Fruit fly (Drosophila melanogaster) whole organism, adult: ENCODE results near the gene ftz.

Experiments
- CG11617 ChIP-seq: fragments of 200-800 bp; sonication (Bioruptor generic); optimal IDR thresholded peaks from 2 replicates; lab custom pipeline; 2017; ENCODE audit warnings: mild to moderate bottlenecking, missing biosample characterization, missing genetic modification reagents, missing genetic modification characterization
- CG12768 ChIP-seq: fragments of 200-800 bp; sonication (Bioruptor generic); optimal IDR thresholded peaks from 2 replicates; lab custom pipeline; 2017; ENCODE audit warnings: missing biosample characterization, missing genetic modification characterization, mild to moderate bottlenecking, moderate library complexity, missing genetic modification reagents
- CG14711 ChIP-seq: fragments of 200-800 bp; sonication (Bioruptor generic); optimal IDR thresholded peaks from 2 replicates; lab custom pipeline; 2018; ENCODE audit warnings: missing biosample characterization, mild to moderate bottlenecking, missing genetic modification characterization, moderate library complexity
- CG1620 ChIP-seq: fragments of 200-800 bp; sonication (Bioruptor generic); optimal IDR thresholded peaks from 2 replicates; lab custom pipeline; 2016; ENCODE audit warnings: missing biosample characterization, missing genetic modification characterization
- CG33017 ChIP-seq: fragments of 200-800 bp; sonication (Bioruptor generic); optimal IDR thresholded peaks from 2 replicates; lab custom pipeline; 2018; ENCODE audit warnings: missing biosample characterization, mild to moderate bottlenecking, missing genetic modification characterization, moderate library complexity
- CG5204 ChIP-seq: fragments of 200-800 bp; sonication (Bioruptor generic); optimal IDR thresholded peaks from 2 replicates; lab custom pipeline; 2016; ENCODE audit warnings: missing biosample characterization, missing genetic modification characterization
- CG7045 ChIP-seq: fragments of 200-800 bp; sonication (Bioruptor generic); optimal IDR thresholded peaks from 2 replicates; lab custom pipeline; 2017; ENCODE audit warnings: missing biosample characterization, mild to moderate bottlenecking, missing genetic modification characterization
- CG7101 ChIP-seq: fragments of 200-800 bp; sonication (Bioruptor generic); optimal IDR thresholded peaks from 2 replicates; lab custom pipeline; 2018; ENCODE audit warnings: missing biosample characterization, mild to moderate bottlenecking, missing genetic modification characterization, moderate library complexity
- Clk ChIP-seq: fragments of 200-800 bp; sonication (Bioruptor generic); optimal IDR thresholded peaks from 2 replicates; lab custom pipeline; 2017; ENCODE audit warnings: missing biosample characterization, missing genetic modification characterization
- Crg-1 ChIP-seq: fragments of 200-800 bp; sonication (Bioruptor generic); optimal IDR thresholded peaks from 2 replicates; lab custom pipeline; 2016; ENCODE audit warnings: missing biosample characterization, missing genetic modification characterization
- Hr96 ChIP-seq: fragments of 200-800 bp; sonication (Bioruptor generic); optimal IDR thresholded peaks from 2 replicates; lab custom pipeline; 2016; ENCODE audit warnings: missing biosample characterization, missing genetic modification characterization
- Mnt ChIP-seq: fragments of 200-800 bp; sonication (Bioruptor generic); optimal IDR thresholded peaks from 2 replicates; lab custom pipeline; 2016; ENCODE audit warnings: missing biosample characterization, mild to moderate bottlenecking, missing genetic modification characterization
- bab1 ChIP-seq: fragments of 200-800 bp; sonication (Bioruptor generic); optimal IDR thresholded peaks from 3 replicates; lab custom pipeline; 2019; ENCODE audit warnings: missing biosample characterization, mild to moderate bottlenecking, missing genetic modification characterization, moderate library complexity
- cic ChIP-seq: fragments of 200-800 bp; sonication (Bioruptor generic); optimal IDR thresholded peaks from 2 replicates; lab custom pipeline; 2017; ENCODE audit warnings: missing biosample characterization, mild to moderate bottlenecking, missing genetic modification characterization, moderate library complexity
- cnc ChIP-seq, 2 experiments: fragments of >200 bp; optimal IDR thresholded peaks; 2 replicates each; lab custom pipeline; 2017
- kay ChIP-seq: fragments of 200-800 bp; sonication (Bioruptor generic); peaks from one replicate; lab custom pipeline; 2016; ENCODE audit warnings: missing biosample characterization, missing genetic modification characterization, borderline replicate concordance
- ovo ChIP-seq: fragments of 200-800 bp; sonication (Bioruptor generic); optimal IDR thresholded peaks from 2 replicates; lab custom pipeline; 2016; ENCODE audit warnings: missing biosample characterization, missing genetic modification characterization
- pad ChIP-seq: fragments of 200-800 bp; sonication (Bioruptor generic); optimal IDR thresholded peaks from 3 replicates; lab custom pipeline; 2017; ENCODE audit warnings: missing biosample characterization, missing genetic modification characterization, mild to moderate bottlenecking, moderate library complexity, missing genetic modification reagents
- tj ChIP-seq: fragments of 200-800 bp; sonication (Bioruptor generic); optimal IDR thresholded peaks from 3 replicates; lab custom pipeline; 2017; ENCODE audit warnings: missing biosample characterization, mild to moderate bottlenecking, missing genetic modification characterization, moderate library complexity
- toe ChIP-seq: fragments of 200-800 bp; sonication (Bioruptor generic); optimal IDR thresholded peaks from 2 replicates; lab custom pipeline; 2016; ENCODE audit warnings: missing biosample characterization, missing genetic modification characterization

ftz gene

DNA sequence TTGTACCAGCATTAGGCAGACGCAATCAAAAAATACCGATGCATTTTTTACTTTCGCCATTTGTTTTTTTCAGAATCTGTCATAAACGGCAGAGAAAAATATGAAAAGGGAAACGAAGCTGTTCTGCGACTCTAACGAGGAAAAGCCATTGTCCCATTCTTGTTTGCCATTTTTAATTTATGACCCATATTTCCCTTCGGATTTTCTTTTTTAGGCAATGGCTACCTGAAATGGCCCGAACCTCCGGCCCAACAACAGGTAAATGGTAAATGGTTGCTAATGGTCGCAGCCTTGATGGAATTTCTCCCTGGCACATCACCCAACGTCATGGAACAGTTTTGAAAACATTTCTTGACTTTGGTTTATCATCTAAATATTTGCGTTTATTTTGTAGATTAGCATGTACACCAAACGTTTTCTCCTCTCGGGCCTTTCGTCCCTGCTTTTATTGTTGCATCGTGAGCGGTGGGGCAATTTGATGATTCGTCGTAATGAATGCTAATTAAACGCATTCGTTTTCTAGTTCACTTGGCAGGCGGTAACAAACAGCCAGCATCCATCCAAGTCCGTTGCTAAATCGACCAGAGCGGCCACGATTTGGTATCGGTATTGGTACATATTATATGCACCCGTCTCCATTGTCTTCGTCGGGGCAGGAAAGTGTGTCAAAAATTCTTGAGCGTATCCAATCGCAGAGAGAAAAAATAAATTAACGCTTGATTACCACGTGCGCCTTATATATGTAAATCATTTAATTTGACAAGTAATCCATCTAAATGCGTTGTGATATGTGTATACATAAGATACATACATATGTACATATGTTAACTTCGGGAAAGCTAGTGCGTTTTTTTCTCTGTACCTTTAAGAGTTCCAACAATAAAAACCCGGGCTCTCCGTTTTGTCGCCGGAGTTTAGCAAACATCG, 45.9 kb upstream of the ftz start:
- TF ChIP-seq kay (peak; percentile 43), Mnt (GFP tag; lab: Kevin White, UChicago) (no peak)

- TF ChIP-seq CG7101 (tag; lab: Kevin White, UChicago) (no peak), tj (GFP tag; lab: Kevin White, UChicago) (no peak), CG11617 (GFP tag; lab: Kevin White, UChicago) (no peak), Clk (no peak), bab1 (GFP tag; lab: Kevin White, UChicago) (no peak), CG12768 (GFP tag; lab: Kevin White, UChicago) (no peak), cnc (optimal IDR thresholded peaks at IDR 0.05; lab: Kevin White, UChicago) (no peak), Crg-1 (GFP tag; lab: Kevin White, UChicago) (no peak), CG7045 (GFP tag; lab: Kevin White, UChicago) (no peak), toe (GFP tag; lab: Kevin White, UChicago) (no peak), CG5204 (GFP tag; lab: Kevin White, UChicago) (no peak), kay (no peak), CG1620 (no peak), pad (GFP tag; lab: Kevin White, UChicago) (no peak), Hr96 (GFP tag; lab: Kevin White, UChicago) (no peak), CG33017 (tag; lab: Kevin White, UChicago) (no peak), Mnt (GFP tag; lab: Kevin White, UChicago) (no peak)
Observed at dm6 chr3R:6818904-6819595, 45.1 kb upstream of the ftz start.

- TF ChIP-seq kay: peak; percentile 2
Observed at dm6 chr3R:6822864-6823263, 41.3 kb upstream of the ftz start.

DNA sequence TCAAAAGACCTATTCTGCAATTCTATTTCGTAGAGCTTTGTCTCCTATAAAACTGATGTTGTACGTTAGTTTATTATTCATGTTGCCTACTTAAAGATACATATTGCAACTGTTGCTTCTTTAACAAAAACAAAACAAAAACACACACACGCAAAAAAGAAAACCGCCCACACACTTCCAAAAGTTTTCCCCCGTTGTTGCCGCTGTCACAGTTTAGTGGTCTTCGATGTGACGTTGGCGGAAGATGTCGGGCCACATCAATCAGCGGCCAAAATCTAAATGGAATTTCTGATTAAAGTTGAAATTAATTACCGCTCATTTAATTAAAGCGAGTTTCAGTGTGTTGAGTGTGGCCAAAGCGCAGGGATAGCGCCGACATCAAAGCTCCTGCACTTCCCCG, 37.3 kb upstream of the ftz start:
- no peak for TF ChIP-seq kay
- TF ChIP-seq CG5204 (GFP tag; lab: Kevin White, UChicago): no peak
- no peak for TF ChIP-seq cnc (optimal IDR thresholded peaks at IDR 0.05; lab: Kevin White, UChicago)
- no peak for TF ChIP-seq CG1620
- no peak for TF ChIP-seq cic (GFP tag; lab: Kevin White, UChicago)
- no peak for TF ChIP-seq Clk
- no peak for TF ChIP-seq CG33017 (tag; lab: Kevin White, UChicago)
- no peak for TF ChIP-seq Hr96 (GFP tag; lab: Kevin White, UChicago)
- no peak for TF ChIP-seq CG7045 (GFP tag; lab: Kevin White, UChicago)

- TF ChIP-seq CG7101 (tag; lab: Kevin White, UChicago) (no peak), kay (no peak), Clk (no peak), CG5204 (GFP tag; lab: Kevin White, UChicago) (no peak), Mnt (GFP tag; lab: Kevin White, UChicago) (no peak), CG7045 (GFP tag; lab: Kevin White, UChicago) (no peak), CG33017 (tag; lab: Kevin White, UChicago) (no peak), bab1 (GFP tag; lab: Kevin White, UChicago) (no peak), cnc (optimal IDR thresholded peaks at IDR 0.05; lab: Kevin White, UChicago) (no peak)
Observed at dm6 chr3R:6828272-6828671, 35.9 kb upstream of the ftz start.

DNA sequence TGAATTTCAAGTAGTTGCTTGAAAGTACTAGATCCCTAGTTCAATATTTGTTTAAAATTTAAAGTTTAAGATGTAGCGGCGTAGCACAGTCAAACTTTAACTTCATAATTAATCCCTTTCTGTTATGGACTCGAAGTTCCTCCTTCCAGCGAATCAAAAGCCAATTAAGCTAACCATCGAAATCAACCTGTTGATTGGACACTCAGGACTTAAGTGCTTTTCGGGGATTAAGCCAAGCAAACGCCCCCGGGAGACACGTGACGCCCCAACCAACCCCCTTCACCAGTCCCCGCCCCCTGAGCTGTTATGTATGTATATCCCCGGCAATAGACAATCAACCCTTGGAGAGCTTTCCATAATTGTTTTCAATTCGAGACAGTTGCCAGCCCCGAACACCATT, 32.4 kb upstream of the ftz start:
- TF ChIP-seq cic (GFP tag; lab: Kevin White, UChicago) (no peak), Mnt (GFP tag; lab: Kevin White, UChicago) (no peak), CG14711 (no peak), cnc (optimal IDR thresholded peaks at IDR 0.05; lab: Kevin White, UChicago) (no peak), CG33017 (tag; lab: Kevin White, UChicago) (no peak), Hr96 (GFP tag; lab: Kevin White, UChicago) (no peak), pad (GFP tag; lab: Kevin White, UChicago) (no peak), CG1620 (no peak), CG7101 (tag; lab: Kevin White, UChicago) (no peak), CG11617 (GFP tag; lab: Kevin White, UChicago) (no peak), toe (GFP tag; lab: Kevin White, UChicago) (no peak), Crg-1 (GFP tag; lab: Kevin White, UChicago) (no peak), ovo (no peak), CG7045 (GFP tag; lab: Kevin White, UChicago) (no peak), CG5204 (GFP tag; lab: Kevin White, UChicago) (no peak), CG12768 (GFP tag; lab: Kevin White, UChicago) (no peak), Clk (no peak), bab1 (GFP tag; lab: Kevin White, UChicago) (no peak), tj (GFP tag; lab: Kevin White, UChicago) (no peak)
